Fruit fly (Drosophila melanogaster) whole organism, embryonic: ENCODE measurements around the gene CG15143.

Experiments used
- Adf1 ChIP-seq: fragments of 200-800 bp; sonication (Bioruptor generic); IDR thresholded peaks from 2 replicates; pipeline ENCODE4 v1.3.6; 2022; ENCODE audit warnings: missing biosample characterization, missing genetic modification characterization
- CG15073 ChIP-seq: fragments of 200-800 bp; sonication (Bioruptor generic); optimal IDR thresholded peaks from 2 replicates; lab custom pipeline; 2016; ENCODE audit warnings: missing biosample characterization, missing genetic modification characterization
- CG1792 ChIP-seq: fragments of 200-800 bp; sonication (Bioruptor generic); optimal IDR thresholded peaks from 2 replicates; lab custom pipeline; 2016; ENCODE audit warnings: missing biosample characterization, missing genetic modification characterization
- CG2202 ChIP-seq: fragments of 200-800 bp; sonication (Bioruptor generic); optimal IDR thresholded peaks from 2 replicates; lab custom pipeline; 2018; ENCODE audit warnings: missing biosample characterization, mild to moderate bottlenecking, missing genetic modification characterization
- CG8924 ChIP-seq: fragments of 200-800 bp; optimal IDR thresholded peaks from 3 replicates; lab custom pipeline; 2019; ENCODE audit warnings: missing biosample characterization, mild to moderate bottlenecking, missing genetic modification characterization, moderate library complexity
- Fer3 ChIP-seq: fragments of 200-800 bp; sonication (Bioruptor generic); optimal IDR thresholded peaks from 2 replicates; lab custom pipeline; 2018; ENCODE audit warnings: missing biosample characterization, mild to moderate bottlenecking, missing genetic modification characterization, moderate library complexity
- Nf-YB ChIP-seq: fragments of 200-800 bp; sonication (Bioruptor generic); optimal IDR thresholded peaks from 3 replicates; lab custom pipeline; 2019; ENCODE audit warnings: missing biosample characterization, mild to moderate bottlenecking, missing genetic modification characterization, moderate library complexity
- NfI ChIP-seq: fragments of 200-800 bp; sonication (Bioruptor generic); optimal IDR thresholded peaks from 3 replicates; lab custom pipeline; 2018; ENCODE audit warnings: missing biosample characterization, mild to moderate bottlenecking, missing genetic modification characterization, moderate library complexity
- Sin3A ChIP-seq: fragments of >200 bp; optimal IDR thresholded peaks from 2 replicates; lab custom pipeline; 2018
- ab ChIP-seq: fragments of 200-800 bp; sonication (Bioruptor generic); optimal IDR thresholded peaks from 2 replicates; lab custom pipeline; 2016; ENCODE audit warnings: missing biosample characterization, missing genetic modification characterization
- maf-S ChIP-seq: fragments of 200-800 bp; sonication (Bioruptor generic); optimal IDR thresholded peaks from 2 replicates; lab custom pipeline; 2016; ENCODE audit warnings: missing biosample characterization, missing genetic modification characterization
- otp ChIP-seq: fragments of 200-800 bp; sonication (Bioruptor generic); IDR thresholded peaks from 3 replicates; pipeline ENCODE4, ENCODE4 v1.3.6; 2022; ENCODE audit warnings: missing biosample characterization, missing genetic modification characterization

DNA sequence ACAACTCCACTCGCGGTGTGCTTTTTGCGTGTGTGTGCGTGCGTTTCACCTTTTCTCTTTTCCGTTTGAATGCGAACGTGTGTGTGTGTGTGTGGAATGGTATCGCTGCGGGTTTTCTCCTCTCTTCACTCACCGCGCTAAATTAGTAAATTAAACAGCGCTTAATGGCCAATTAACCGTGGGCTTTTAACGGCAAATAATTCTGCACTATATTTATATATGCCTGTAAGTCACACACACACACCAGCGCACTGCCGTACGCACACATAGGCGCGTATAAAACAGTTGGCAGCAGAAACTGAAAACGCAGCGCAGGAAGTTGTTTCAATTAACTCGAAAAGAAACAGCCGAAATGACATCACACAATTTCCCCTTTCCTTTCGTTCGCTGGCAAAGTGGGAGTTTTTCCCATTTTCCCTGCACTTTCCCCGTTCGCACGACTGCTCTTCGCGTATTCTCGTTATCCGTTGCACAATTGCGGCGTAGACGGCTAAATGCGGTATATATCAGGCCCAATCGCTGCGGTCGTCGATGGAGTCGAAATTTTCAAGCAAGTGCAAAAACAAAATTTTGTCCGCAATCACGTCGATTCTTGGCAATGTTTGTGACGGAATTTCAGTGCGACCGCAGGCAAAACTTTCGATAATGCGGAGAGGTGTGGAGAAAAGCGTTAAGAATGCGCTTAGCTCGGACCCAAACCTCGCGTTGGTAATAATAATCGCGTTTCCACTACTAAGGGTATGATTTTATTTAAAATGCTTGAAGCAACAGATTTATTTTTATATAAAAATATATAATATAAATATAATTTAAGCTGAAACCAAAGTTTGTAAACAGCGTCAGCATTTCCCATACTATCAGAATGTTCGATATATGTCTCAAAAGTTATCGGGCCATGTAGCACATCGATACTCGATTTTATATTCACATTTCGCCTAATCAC lies 51.5 kb downstream of the CG15143 start, which contains the start of gene BicD:
- TF ChIP-seq otp (no peak), CG15073 (GFP tag; lab: Kevin White, UChicago) (no peak), NfI (GFP tag; lab: Kevin White, UChicago) (no peak), Nf-YB (no peak), CG1792 (no peak), Fer3 (tag; lab: Kevin White, UChicago) (peak; percentile 5), Sin3A (lab: Kevin White, UChicago) (peak; percentile 9), ab (GFP tag; lab: Kevin White, UChicago) (no peak), CG8924 (peak; percentile 24), maf-S (GFP tag; lab: Kevin White, UChicago) (no peak), Adf1 (GFP tag; lab: Robert Waterston, UW) (no peak; the same call in 1 of the 2 replicates), CG2202 (tag; lab: Kevin White, UChicago) (no peak)
